Fruit fly (Drosophila melanogaster) whole organism, wandering third instar larva: Measurements from ENCODE around the gene Vha55.
A peak's percentile ranks its signal among the peaks of the same experiment; 100 is the strongest.

Experiments used
- Abd-B ChIP-seq: fragments of >200 bp; optimal IDR thresholded peaks from 2 replicates; lab custom pipeline; 2017; ENCODE audit warnings: missing biosample characterization, missing genetic modification characterization
- CG32264 ChIP-seq: fragments of 200-800 bp; sonication (Bioruptor generic); optimal IDR thresholded peaks from 2 replicates; lab custom pipeline; 2016; ENCODE audit warnings: missing biosample characterization, missing genetic modification characterization
- CG9705 ChIP-seq: fragments of 200-800 bp; sonication (Bioruptor generic); optimal IDR thresholded peaks from 2 replicates; lab custom pipeline; 2018; ENCODE audit warnings: missing biosample characterization, mild to moderate bottlenecking, missing genetic modification characterization
- CrebA ChIP-seq: fragments of 200-800 bp; sonication (Bioruptor generic); optimal IDR thresholded peaks from 2 replicates; lab custom pipeline; 2016; ENCODE audit warnings: missing biosample characterization, mild to moderate bottlenecking, missing genetic modification characterization, borderline replicate concordance
- Dfd ChIP-seq: fragments of >200 bp; optimal IDR thresholded peaks from 2 replicates; lab custom pipeline; 2017; ENCODE audit warnings: missing biosample characterization, missing genetic modification characterization
- GATAd ChIP-seq: sonication (Bioruptor generic); optimal IDR thresholded peaks from 2 replicates; lab custom pipeline; 2016; ENCODE audit warnings: missing biosample characterization, missing genetic modification characterization
- HLH106 ChIP-seq: fragments of 200-800 bp; optimal IDR thresholded peaks from 3 replicates; lab custom pipeline; 2019; ENCODE audit warnings: missing biosample characterization, mild to moderate bottlenecking, missing genetic modification characterization, moderate library complexity
- Hnf4 ChIP-seq: fragments of 200-800 bp; sonication (Bioruptor generic); optimal IDR thresholded peaks from 2 replicates; lab custom pipeline; 2016; ENCODE audit warnings: missing biosample characterization, mild to moderate bottlenecking, missing genetic modification characterization
- Hr78 ChIP-seq: fragments of >200 bp; optimal IDR thresholded peaks from 2 replicates; lab custom pipeline; 2017; ENCODE audit warnings: missing biosample characterization, missing genetic modification characterization
- Hr83 ChIP-seq: fragments of 200-300 bp; sonication (Bioruptor generic); optimal IDR thresholded peaks from 2 replicates; lab custom pipeline; 2016; ENCODE audit warnings: missing biosample characterization, mild to moderate bottlenecking, missing genetic modification characterization, moderate library complexity; ENCODE audit not compliant: poor library complexity, severe bottlenecking
- Jra ChIP-seq: sonication (Bioruptor generic); optimal IDR thresholded peaks from 2 replicates; lab custom pipeline; 2016; ENCODE audit warnings: missing biosample characterization, missing genetic modification characterization
- Mio ChIP-seq: sonication (Bioruptor generic); optimal IDR thresholded peaks from 2 replicates; lab custom pipeline; 2016; ENCODE audit warnings: missing biosample characterization, missing genetic modification characterization
- Myc ChIP-seq: fragments of >200 bp; optimal IDR thresholded peaks from 2 replicates; lab custom pipeline; 2017
- N ChIP-seq: fragments of >200 bp; optimal IDR thresholded peaks from 2 replicates; lab custom pipeline; 2018; ENCODE audit warnings: missing biosample characterization, missing external identifiers, missing genetic modification characterization
- OdsH ChIP-seq: fragments of 200-800 bp; sonication (Bioruptor generic); optimal IDR thresholded peaks from 2 replicates; lab custom pipeline; 2016; ENCODE audit warnings: missing biosample characterization, mild to moderate bottlenecking, missing genetic modification characterization
- Rel ChIP-seq, 2 experiments: fragments of 200-800 bp; sonication (Bioruptor generic) in 1 of 2; optimal IDR thresholded peaks; 2 replicates in 1 of 2; 3 replicates in 1 of 2; lab custom pipeline; 2016 to 2019; ENCODE audit warnings: mild to moderate bottlenecking in 2 of 2, missing biosample characterization in 2 of 2, missing genetic modification characterization in 2 of 2, moderate library complexity in 1 of 2
- Sp1 ChIP-seq: fragments of 200-800 bp; sonication (Bioruptor generic); optimal IDR thresholded peaks from 3 replicates; lab custom pipeline; 2019; ENCODE audit warnings: missing biosample characterization, mild to moderate bottlenecking, missing genetic modification characterization, moderate library complexity
- Vsx2 ChIP-seq: fragments of 200-300, 225-300 bp; sonication (Bioruptor generic); optimal IDR thresholded peaks from 2 replicates; lab custom pipeline; 2018; ENCODE audit warnings: missing biosample characterization, missing genetic modification characterization; ENCODE audit not compliant: partially characterized antibody
- br ChIP-seq: fragments of 200-800 bp; sonication (Bioruptor generic); optimal IDR thresholded peaks from 2 replicates; lab custom pipeline; 2016; ENCODE audit warnings: missing biosample characterization, missing genetic modification characterization
- brk ChIP-seq: fragments of 200-800 bp; sonication (Bioruptor generic); optimal IDR thresholded peaks from 2 replicates; lab custom pipeline; 2016; ENCODE audit warnings: missing biosample characterization, mild to moderate bottlenecking, missing genetic modification characterization
- dl ChIP-seq, 2 experiments: fragments of 175-275, 200-275 bp in 1 of 2; fragments of 200-275 bp in 1 of 2; sonication (Bioruptor generic); optimal IDR thresholded peaks; lab custom pipeline; 2018; ENCODE audit warnings: mild to moderate bottlenecking in 2 of 2, missing biosample characterization in 2 of 2, missing genetic modification characterization in 2 of 2, moderate library complexity in 2 of 2; ENCODE audit not compliant: partially characterized antibody in 2 of 2, insufficient read depth in 1 of 2
- dmrt93B ChIP-seq: fragments of 200-800 bp; sonication (Bioruptor generic); optimal IDR thresholded peaks from 2 replicates; lab custom pipeline; 2018; ENCODE audit warnings: missing biosample characterization, mild to moderate bottlenecking, missing genetic modification characterization
- dsf ChIP-seq: sonication (Bioruptor generic); optimal IDR thresholded peaks from 2 replicates; lab custom pipeline; 2016; ENCODE audit warnings: missing biosample characterization, missing genetic modification characterization, borderline replicate concordance
- ey ChIP-seq: fragments of 200-800 bp; sonication (Bioruptor generic); optimal IDR thresholded peaks from 2 replicates; lab custom pipeline; 2016; ENCODE audit warnings: missing biosample characterization, missing genetic modification characterization
- foxo ChIP-seq, 2 experiments: fragments of 200-800 bp; sonication (Bioruptor generic); optimal IDR thresholded peaks; 2 replicates in 1 of 2; 3 replicates in 1 of 2; lab custom pipeline; 2016 to 2017; ENCODE audit warnings: missing biosample characterization in 2 of 2, missing genetic modification characterization in 2 of 2
- jim ChIP-seq: fragments of 175-275, 200-325 bp; sonication (Bioruptor generic); optimal IDR thresholded peaks from 2 replicates; lab custom pipeline; 2016; ENCODE audit warnings: missing biosample characterization, mild to moderate bottlenecking, missing genetic modification characterization
- psq ChIP-seq: fragments of 200-800 bp; sonication (Bioruptor generic); optimal IDR thresholded peaks from 3 replicates; lab custom pipeline; 2017; ENCODE audit warnings: missing biosample characterization, mild to moderate bottlenecking, missing genetic modification characterization, moderate library complexity
- rgr ChIP-seq: fragments of 200-800 bp; sonication (Bioruptor generic); optimal IDR thresholded peaks from 3 replicates; lab custom pipeline; 2016; ENCODE audit warnings: missing biosample characterization, mild to moderate bottlenecking, missing genetic modification characterization
- sage ChIP-seq: fragments of 200-800 bp; sonication (Bioruptor generic); optimal IDR thresholded peaks from 2 replicates; lab custom pipeline; 2016; ENCODE audit warnings: missing biosample characterization, mild to moderate bottlenecking, missing genetic modification characterization
- sv ChIP-seq: fragments of 200-800 bp; sonication (Bioruptor generic); optimal IDR thresholded peaks from 3 replicates; lab custom pipeline; 2016; ENCODE audit warnings: missing biosample characterization, missing genetic modification characterization
- tai ChIP-seq: sonication (Bioruptor generic); optimal IDR thresholded peaks from 2 replicates; lab custom pipeline; 2016; ENCODE audit warnings: missing biosample characterization, missing genetic modification characterization
- usp ChIP-seq: fragments of >200 bp; optimal IDR thresholded peaks from 2 replicates; lab custom pipeline; 2017; ENCODE audit warnings: missing biosample characterization, missing genetic modification characterization
- woc ChIP-seq: sonication (Bioruptor generic); optimal IDR thresholded peaks from 2 replicates; lab custom pipeline; 2016; ENCODE audit warnings: missing biosample characterization, mild to moderate bottlenecking, missing genetic modification characterization

Gene Vha55

dm6 chr3R:12634617-12635016 lies 7.0 kb upstream of the Vha55 start, which contains the start of gene CG11598:
TSS of gene CG11598 (plus strand) at chr3R:12634917.
- TF ChIP-seq Hr83 (no peak), usp (GFP tag; lab: Kevin White, UChicago) (no peak), br (GFP tag; lab: Kevin White, UChicago) (no peak), tai (GFP tag; lab: Kevin White, UChicago) (no peak), woc (no peak), psq (GFP tag; lab: Kevin White, UChicago) (no peak), sv (GFP tag; lab: Kevin White, UChicago) (no peak), dsf (no peak), CG9705 (GFP tag; lab: Kevin White, UChicago) (no peak), Abd-B (GFP tag; lab: Kevin White, UChicago) (no peak), ey (GFP tag; lab: Kevin White, UChicago) (no peak)

dm6 chr3R:12633059-12633458 lies 5.4 kb upstream of the Vha55 start, which contains the start of gene CG18530:
TSS of gene CG18530 (plus strand) at chr3R:12633359.
- TF ChIP-seq ey (GFP tag; lab: Kevin White, UChicago) = no peak
- TF ChIP-seq Hnf4 = no peak
- no peak for TF ChIP-seq psq (GFP tag; lab: Kevin White, UChicago)
- TF ChIP-seq Abd-B (GFP tag; lab: Kevin White, UChicago) = no peak
- TF ChIP-seq Hr83 = no peak
- no peak for TF ChIP-seq jim (GFP tag; lab: Kevin White, UChicago)
- TF ChIP-seq foxo (GFP tag; optimal IDR thresholded peaks at IDR 0.05; lab: Kevin White, UChicago) = no peak
- TF ChIP-seq dl (GFP tag; optimal IDR thresholded peaks at IDR 0.05; lab: Kevin White, UChicago; ENCODE audit: insufficient read depth in 1 of 2, partially characterized antibody in 2 of 2) = no peak
- no peak for TF ChIP-seq Myc
- TF ChIP-seq, all 38 proteins: peak for 0

- no peak for TF ChIP-seq GATAd (GFP tag; lab: Kevin White, UChicago)
- TF ChIP-seq CG32264 (GFP tag; lab: Kevin White, UChicago) = no peak
- TF ChIP-seq Hr78 (GFP tag; lab: Kevin White, UChicago) = no peak
- no peak for TF ChIP-seq OdsH (GFP tag; lab: Kevin White, UChicago)
- TF ChIP-seq rgr = no peak
- TF ChIP-seq Dfd = no peak
- TF ChIP-seq CrebA (GFP tag; lab: Kevin White, UChicago) = no peak
- peak; percentile 30 for TF ChIP-seq CG9705 (GFP tag; lab: Kevin White, UChicago)
- TF ChIP-seq psq (GFP tag; lab: Kevin White, UChicago) = peak; percentile 28
- no peak for TF ChIP-seq N (GFP tag; lab: Kevin White, UChicago)
- no peak for TF ChIP-seq brk (GFP tag; lab: Kevin White, UChicago)
- TF ChIP-seq ey (GFP tag; lab: Kevin White, UChicago) = no peak
- TF ChIP-seq dmrt93B (GFP tag; lab: Kevin White, UChicago) = no peak
- TF ChIP-seq HLH106 (tag; lab: Kevin White, UChicago) = peak; percentile 60
- TF ChIP-seq Rel (GFP tag; optimal IDR thresholded peaks at IDR 0.05; lab: Kevin White, UChicago) = no peak
- TF ChIP-seq Rel (tag; optimal IDR thresholded peaks at IDR 0.05; lab: Kevin White, UChicago) = peak; percentile 67
- TF ChIP-seq Abd-B (GFP tag; lab: Kevin White, UChicago) = no peak
- peak; percentile 31 for TF ChIP-seq sage
- peak in 1 of 2 experiments; percentile 64 for TF ChIP-seq foxo (GFP tag; optimal IDR thresholded peaks at IDR 0.05; lab: Kevin White, UChicago)
- TF ChIP-seq woc = peak; percentile 13
- TF ChIP-seq br (GFP tag; lab: Kevin White, UChicago) = no peak
- no peak for TF ChIP-seq dl (GFP tag; optimal IDR thresholded peaks at IDR 0.05; lab: Kevin White, UChicago; ENCODE audit: insufficient read depth in 1 of 2, partially characterized antibody in 2 of 2)
- peak; percentile 35 for TF ChIP-seq sv (GFP tag; lab: Kevin White, UChicago)
- no peak for TF ChIP-seq Sp1 (GFP tag; lab: Kevin White, UChicago)
- peak; percentile 3 for TF ChIP-seq Myc
- no peak for TF ChIP-seq Vsx2 (GFP tag; lab: Kevin White, UChicago)
- TF ChIP-seq Mio (GFP tag; lab: Kevin White, UChicago) = no peak
Measured at dm6 chr3R:12630369-12630768, 2.7 kb upstream of the Vha55 start, which contains the start of gene Not10. TSS of gene Not10 (plus strand) at chr3R:12630647.

- TF ChIP-seq Abd-B (GFP tag; lab: Kevin White, UChicago) = peak; percentile 23
- no peak for TF ChIP-seq Rel (GFP tag; optimal IDR thresholded peaks at IDR 0.05; lab: Kevin White, UChicago)
- TF ChIP-seq Rel (tag; optimal IDR thresholded peaks at IDR 0.05; lab: Kevin White, UChicago) = peak; percentile 89
- peak; percentile 22 for TF ChIP-seq Jra
- TF ChIP-seq CrebA (GFP tag; lab: Kevin White, UChicago) = no peak
Measured at dm6 chr3R:12628395-12628928, 833 bp upstream of the Vha55 start.
